Worm (Caenorhabditis elegans): ENCODE data around the gene asg-2.
A peak's percentile ranks its signal among the peaks of the same experiment; 100 is the strongest.

Gene asg-2

DNA sequence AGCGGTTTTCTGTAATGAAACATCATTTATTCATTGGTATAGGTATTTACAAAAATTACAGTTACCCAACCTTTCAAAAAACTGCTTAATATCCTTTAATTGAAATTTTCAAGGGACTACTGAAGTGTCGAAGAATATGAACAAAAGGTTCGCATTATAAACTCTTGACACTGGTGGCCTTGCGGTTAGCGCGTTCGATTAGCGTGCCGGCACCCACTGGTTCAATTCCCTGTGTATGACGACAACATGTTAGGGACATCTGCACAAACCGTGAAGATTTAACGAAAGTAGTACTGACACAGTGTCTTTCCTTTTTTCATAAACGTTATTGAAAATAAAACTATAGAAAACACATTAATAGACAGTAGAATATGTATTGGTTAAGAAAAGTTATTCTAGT, 26.6 kb downstream of the asg-2 start (continued):
- TF ChIP-seq saeg-2 (GFP tag; IDR thresholded peaks at IDR 0.05) (peak; percentile 36; the same call in 1 of the 2 replicates), hlh-30 (tag; optimal IDR thresholded peaks at IDR 0.05; ENCODE audit: insufficient read depth) (peak; percentile 62), mes-2 (tag; optimal IDR thresholded peaks at IDR 0.05; ENCODE audit: poor library complexity, severe bottlenecking) (peak; percentile 85), spr-1 (tag; optimal IDR thresholded peaks at IDR 0.05) (peak; percentile 75), dmd-8 (GFP tag; IDR thresholded peaks at IDR 0.05) (peak; percentile 94), ztf-7 (tag; optimal IDR thresholded peaks at IDR 0.05) (no peak), nhr-48 (tag; optimal IDR thresholded peaks at IDR 0.05) (peak; percentile 61), nhr-10 (tag; optimal IDR thresholded peaks at IDR 0.05) (no peak), nhr-76 (tag; optimal IDR thresholded peaks at IDR 0.05) (no peak), attf-4 (tag; optimal IDR thresholded peaks at IDR 0.05) (no peak), daf-16 (GFP tag; optimal IDR thresholded peaks at IDR 0.05) (peak; percentile 73 to 96), daf-16 (tag; optimal IDR thresholded peaks at IDR 0.05) (peak; percentile 82), pqm-1 (tag; optimal IDR thresholded peaks at IDR 0.05) (no peak), ceh-20 (GFP tag; IDR thresholded peaks at IDR 0.05) (peak; percentile 64; the same call in 1 of the 2 replicates), mdl-1 (tag; optimal IDR thresholded peaks at IDR 0.05) (peak in 1 of 2 experiments; percentile 14), unc-39 (tag; optimal IDR thresholded peaks at IDR 0.05) (no peak), cey-2 (tag; optimal IDR thresholded peaks at IDR 0.05; ENCODE audit: borderline replicate concordance, insufficient read depth) (no peak), lin-39 (tag; optimal IDR thresholded peaks at IDR 0.05) (no peak), sdz-12 (GFP tag; optimal IDR thresholded peaks at IDR 0.05) (no peak), mdt-29 (GFP tag; IDR thresholded peaks at IDR 0.05) (peak; percentile 60; the same call in 1 of the 2 replicates), pha-4 (GFP tag; IDR thresholded peaks at IDR 0.05) (peak; percentile 91), pha-4 (tag; optimal IDR thresholded peaks at IDR 0.05) (no peak), hlh-11 (tag; optimal IDR thresholded peaks at IDR 0.05) (peak; percentile 68), php-3 (GFP tag; IDR thresholded peaks at IDR 0.05) (peak; percentile 85), madf-9 (GFP tag; conservative IDR thresholded peaks at IDR 0.05) (peak; percentile 90), lin-13 (GFP tag; optimal IDR thresholded peaks at IDR 0.05) (peak; percentile 73), nhr-41 (GFP tag; IDR thresholded peaks at IDR 0.05) (peak; percentile 90), mxl-3 (GFP tag; optimal IDR thresholded peaks at IDR 0.05) (peak; percentile 69), duxl-1 (tag; optimal IDR thresholded peaks at IDR 0.05; ENCODE audit: poor library complexity) (peak; percentile 89), F10B5.3 (tag; optimal IDR thresholded peaks at IDR 0.05) (peak; percentile 73), Y5F2A.4 (GFP tag; optimal IDR thresholded peaks at IDR 0.05) (peak; percentile 77), gei-8 (GFP tag; optimal IDR thresholded peaks at IDR 0.05) (peak; percentile 70), madf-5 (GFP tag; IDR thresholded peaks at IDR 0.05) (peak; percentile 84 to 88; a peak in 3 of 4 replicates), Y75B8A.6 (GFP tag; IDR thresholded peaks at IDR 0.05) (peak; percentile 79; the same call in 1 of the 2 replicates), spr-3 (GFP tag; optimal IDR thresholded peaks at IDR 0.05) (peak; percentile 67), lin-1 (GFP tag; IDR thresholded peaks at IDR 0.05) (peak; percentile 88), tra-1 (GFP tag; IDR thresholded peaks at IDR 0.05) (peak; percentile 72), jun-1 (tag; optimal IDR thresholded peaks at IDR 0.05) (no peak), dpl-1 (GFP tag; optimal IDR thresholded peaks at IDR 0.05) (no peak), tag-97 (GFP tag; IDR thresholded peaks at IDR 0.05) (no peak), ZK546.5 (tag; optimal IDR thresholded peaks at IDR 0.05) (no peak), fos-1 (tag; optimal IDR thresholded peaks at IDR 0.05) (no peak), snpc-4 (tag; optimal IDR thresholded peaks at IDR 0.05) (no peak), mxl-2 (GFP tag; conservative IDR thresholded peaks at IDR 0.05) (peak; percentile 69), nhr-6 (tag; optimal IDR thresholded peaks at IDR 0.05) (no peak), R02D3.7 (tag; optimal IDR thresholded peaks at IDR 0.05) (peak; percentile 2), egl-27 (tag; optimal IDR thresholded peaks at IDR 0.05) (no peak), F37D6.2 (tag; optimal IDR thresholded peaks at IDR 0.05) (no peak), zag-1 (tag; optimal IDR thresholded peaks at IDR 0.05) (no peak), nhr-102 (tag; optimal IDR thresholded peaks at IDR 0.05) (peak; percentile 66), F26F4.8 (GFP tag; conservative IDR thresholded peaks at IDR 0.05) (peak; percentile 85), F44E2.7 (GFP tag; IDR thresholded peaks at IDR 0.05) (peak; percentile 81; the same call in 1 of the 2 replicates)
